Worm (Caenorhabditis elegans) whole organism, mixed stage, embryonic: ENCODE data around the gene Y71H2AM.29.

Source experiments
- M03D4.4 ChIP-seq: sonication (generic microtip); optimal IDR thresholded peaks from 2 replicates; lab custom pipeline; 2017; ENCODE audit warnings: mild to moderate bottlenecking, missing genetic modification characterization, missing compliant biosample characterization
- bed-3 ChIP-seq: fragments of 200-800 bp; sonication (Bioruptor generic); optimal IDR thresholded peaks from 3 replicates; lab custom pipeline; 2018; ENCODE audit warnings: mild to moderate bottlenecking, missing genetic modification characterization, moderate library complexity, missing compliant biosample characterization
- blmp-1 ChIP-seq: fragments of 150-350 bp; optimal IDR thresholded peaks from 2 replicates; lab custom pipeline; 2014; ENCODE audit warnings: missing biosample characterization, missing genetic modification characterization
- ceh-39 ChIP-seq: fragments of 150-350 bp; optimal IDR thresholded peaks from 2 replicates; lab custom pipeline; 2014; ENCODE audit warnings: missing biosample characterization, missing genetic modification characterization
- ceh-43 ChIP-seq: fragments of 200-800 bp; sonication (Bioruptor generic); optimal IDR thresholded peaks from 2 replicates; lab custom pipeline; 2018; ENCODE audit warnings: mild to moderate bottlenecking, missing genetic modification characterization, moderate library complexity, missing compliant biosample characterization
- ces-1 ChIP-seq: fragments of 150-350 bp; optimal IDR thresholded peaks from 2 replicates; lab custom pipeline; 2014; ENCODE audit warnings: missing biosample characterization, missing genetic modification reagents, missing genetic modification characterization
- cnd-1 ChIP-seq: fragments of 200-800 bp; sonication (Bioruptor generic); optimal IDR thresholded peaks from 2 replicates; lab custom pipeline; 2018; ENCODE audit warnings: mild to moderate bottlenecking, missing genetic modification characterization, missing compliant biosample characterization
- drap-1 ChIP-seq: fragments of 200-800 bp; sonication (Bioruptor generic); optimal IDR thresholded peaks from 3 replicates; lab custom pipeline; 2018; ENCODE audit warnings: mild to moderate bottlenecking, missing genetic modification characterization, missing compliant biosample characterization
- elt-1 ChIP-seq: sonication (generic microtip); optimal IDR thresholded peaks from 2 replicates; lab custom pipeline; 2017; ENCODE audit warnings: missing genetic modification characterization, mild to moderate bottlenecking, missing compliant biosample characterization, antibody characterized with exemption, moderate library complexity, borderline replicate concordance; ENCODE audit not compliant: insufficient read depth
- elt-3 ChIP-seq: fragments of 150-350 bp; optimal IDR thresholded peaks from 2 replicates; lab custom pipeline; 2014; ENCODE audit warnings: missing biosample characterization, missing genetic modification characterization
- flh-1 ChIP-seq: fragments of 200-800 bp; sonication (Bioruptor generic); optimal IDR thresholded peaks from 2 replicates; lab custom pipeline; 2018; ENCODE audit warnings: mild to moderate bottlenecking, missing genetic modification characterization, moderate library complexity, missing compliant biosample characterization
- ham-2 ChIP-seq: fragments of 200-800 bp; sonication (Bioruptor generic); optimal IDR thresholded peaks from 2 replicates; lab custom pipeline; 2018; ENCODE audit warnings: mild to moderate bottlenecking, missing genetic modification characterization, missing compliant biosample characterization
- hlh-1 ChIP-seq: fragments of 150-350 bp; optimal IDR thresholded peaks from 2 replicates; lab custom pipeline; 2014; ENCODE audit warnings: missing biosample characterization, missing genetic modification reagents, missing genetic modification characterization
- lin-13 ChIP-seq: fragments of 150-350 bp; optimal IDR thresholded peaks from 2 replicates; lab custom pipeline; 2014; ENCODE audit warnings: missing biosample characterization, missing genetic modification characterization
- lsy-2 ChIP-seq: fragments of 150-350 bp; optimal IDR thresholded peaks from 2 replicates; lab custom pipeline; 2014; ENCODE audit warnings: missing biosample characterization, missing genetic modification characterization
- mep-1 ChIP-seq: fragments of 150-350 bp; optimal IDR thresholded peaks from 2 replicates; lab custom pipeline; 2017; ENCODE audit warnings: missing biosample characterization, missing genetic modification reagents, missing genetic modification characterization, inconsistent platforms
- mls-2 ChIP-seq: sonication (generic microtip); optimal IDR thresholded peaks from 2 replicates; lab custom pipeline; 2016; ENCODE audit warnings: mild to moderate bottlenecking, missing genetic modification characterization, moderate library complexity, missing compliant biosample characterization
- nhr-12 ChIP-seq: fragments of 150-350 bp; optimal IDR thresholded peaks from 2 replicates; lab custom pipeline; 2014; ENCODE audit warnings: missing biosample characterization, missing genetic modification characterization
- nhr-2 ChIP-seq: fragments of 150-350 bp; optimal IDR thresholded peaks from 2 replicates; lab custom pipeline; 2014; ENCODE audit warnings: missing biosample characterization, missing genetic modification characterization
- nhr-237 ChIP-seq: fragments of 150-350 bp; optimal IDR thresholded peaks from 2 replicates; lab custom pipeline; 2014; ENCODE audit warnings: missing biosample characterization, missing genetic modification characterization
- nhr-28 ChIP-seq: fragments of 150-350 bp; optimal IDR thresholded peaks from 2 replicates; lab custom pipeline; 2014; ENCODE audit warnings: missing biosample characterization, missing genetic modification characterization
- pha-4 ChIP-seq: fragments of 150-350 bp; optimal IDR thresholded peaks from 2 replicates; lab custom pipeline; 2018; ENCODE audit warnings: missing biosample characterization, missing genetic modification reagents, missing genetic modification characterization
- snpc-4 ChIP-seq: fragments of 150-350 bp; optimal IDR thresholded peaks from 2 replicates; lab custom pipeline; 2014; ENCODE audit warnings: missing biosample characterization, missing genetic modification characterization
- sptf-1 ChIP-seq: sonication (generic microtip); optimal IDR thresholded peaks from 2 replicates; lab custom pipeline; 2017; ENCODE audit warnings: mild to moderate bottlenecking, missing genetic modification characterization, moderate library complexity, missing compliant biosample characterization
- tbx-8 ChIP-seq: fragments of 200-800 bp; sonication (Bioruptor generic); optimal IDR thresholded peaks from 2 replicates; lab custom pipeline; 2018; ENCODE audit warnings: mild to moderate bottlenecking, missing genetic modification characterization, moderate library complexity, missing compliant biosample characterization
- unc-120 ChIP-seq: sonication (generic microtip); optimal IDR thresholded peaks from 2 replicates; lab custom pipeline; 2017; ENCODE audit warnings: missing genetic modification characterization, missing compliant biosample characterization; ENCODE audit not compliant: poor library complexity, severe bottlenecking
- unc-39 ChIP-seq: fragments of 150-350 bp; optimal IDR thresholded peaks from 2 replicates; lab custom pipeline; 2014; ENCODE audit warnings: missing biosample characterization, missing genetic modification characterization
- unc-62 ChIP-seq: fragments of 150-350 bp; optimal IDR thresholded peaks from 2 replicates; lab custom pipeline; 2014; ENCODE audit warnings: missing biosample characterization, missing genetic modification reagents, missing genetic modification characterization
- zip-8 ChIP-seq: fragments of 150-350 bp; optimal IDR thresholded peaks from 2 replicates; lab custom pipeline; 2014; ENCODE audit warnings: missing biosample characterization, missing genetic modification characterization
- ztf-11 ChIP-seq: fragments of 150-350 bp; optimal IDR thresholded peaks from 2 replicates; lab custom pipeline; 2014; ENCODE audit warnings: missing biosample characterization, missing genetic modification characterization

The Y71H2AM.29 gene

DNA sequence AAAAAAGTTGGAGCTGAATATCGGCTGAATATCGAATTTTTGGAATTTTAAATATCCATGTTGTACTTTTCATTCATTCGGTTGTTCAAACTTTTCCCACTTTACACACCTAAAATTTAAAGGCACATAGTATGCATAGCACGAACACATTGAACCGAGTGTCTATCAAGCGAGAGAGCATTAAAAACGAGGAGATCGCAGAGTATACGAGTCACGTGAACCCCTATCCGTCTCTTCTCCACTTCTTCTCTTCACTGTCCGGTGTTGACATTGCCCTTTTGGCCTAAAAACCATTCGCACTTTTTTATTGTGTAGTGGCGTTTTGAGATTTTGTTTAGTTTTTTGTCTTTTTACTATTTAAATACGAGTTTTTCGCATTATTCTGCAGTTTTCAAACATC, 28.1 kb upstream of the Y71H2AM.29 start:
- TF ChIP-seq unc-62 (GFP tag; lab: Kevin White, UChicago) (peak; percentile 17), unc-120 (tag; lab: Kevin White, UChicago) (no peak), cnd-1 (no peak), ham-2 (GFP tag; lab: Kevin White, UChicago) (no peak), bed-3 (GFP tag; lab: Kevin White, UChicago) (no peak), lin-13 (tag; lab: Kevin White, UChicago) (no peak), flh-1 (GFP tag; lab: Kevin White, UChicago) (no peak), zip-8 (no peak), ces-1 (GFP tag; lab: Kevin White, UChicago) (no peak), snpc-4 (tag; lab: Kevin White, UChicago) (no peak), elt-1 (no peak), unc-39 (tag; lab: Kevin White, UChicago) (no peak), nhr-28 (tag; lab: Kevin White, UChicago) (no peak), pha-4 (tag; lab: Kevin White, UChicago) (peak; percentile 34), nhr-2 (tag; lab: Kevin White, UChicago) (peak; percentile 49), ceh-39 (tag; lab: Kevin White, UChicago) (no peak), ceh-43 (no peak), lsy-2 (tag; lab: Kevin White, UChicago) (no peak), elt-3 (tag; lab: Kevin White, UChicago) (no peak)

ce11 chrIII:2805084-2805483, 27.5 kb upstream of the Y71H2AM.29 start, which contains the start of gene Y71H2AM.3:
Y71H2AM.3 (plus strand) TSS chrIII:2805430.
- TF ChIP-seq mep-1 (no peak), bed-3 (GFP tag; lab: Kevin White, UChicago) (no peak), ces-1 (GFP tag; lab: Kevin White, UChicago) (peak; percentile 66), lin-13 (tag; lab: Kevin White, UChicago) (no peak), lsy-2 (tag; lab: Kevin White, UChicago) (peak; percentile 1), nhr-237 (tag; lab: Kevin White, UChicago) (peak; percentile 35)

- TF ChIP-seq sptf-1 (tag; lab: Kevin White, UChicago) (no peak), ztf-11 (tag; lab: Kevin White, UChicago) (no peak), nhr-237 (tag; lab: Kevin White, UChicago) (no peak), unc-39 (tag; lab: Kevin White, UChicago) (no peak), nhr-2 (tag; lab: Kevin White, UChicago) (no peak), lsy-2 (tag; lab: Kevin White, UChicago) (no peak), flh-1 (GFP tag; lab: Kevin White, UChicago) (no peak), hlh-1 (tag; lab: Kevin White, UChicago) (no peak), ham-2 (GFP tag; lab: Kevin White, UChicago) (no peak), zip-8 (no peak), bed-3 (GFP tag; lab: Kevin White, UChicago) (no peak), blmp-1 (tag; lab: Kevin White, UChicago) (no peak), snpc-4 (tag; lab: Kevin White, UChicago) (no peak), nhr-28 (tag; lab: Kevin White, UChicago) (no peak)
Measured at ce11 chrIII:2811410-2811809, 21.2 kb upstream of the Y71H2AM.29 start.

ce11 chrIII:2814919-2815554, 17.5 kb upstream of the Y71H2AM.29 start, which contains the start of gene tufm-1:
tufm-1 (minus strand) TSS chrIII:2814969.
- TF ChIP-seq nhr-237 (tag; lab: Kevin White, UChicago) (peak; percentile 47), elt-3 (tag; lab: Kevin White, UChicago) (no peak), lsy-2 (tag; lab: Kevin White, UChicago) (peak; percentile 94), ces-1 (GFP tag; lab: Kevin White, UChicago) (peak; percentile 84), lin-13 (tag; lab: Kevin White, UChicago) (peak; percentile 64), nhr-12 (tag; lab: Kevin White, UChicago) (no peak), flh-1 (GFP tag; lab: Kevin White, UChicago) (no peak), mep-1 (peak; percentile 64)

- no peak for TF ChIP-seq hlh-1 (tag; lab: Kevin White, UChicago)
- no peak for TF ChIP-seq tbx-8 (GFP tag; lab: Kevin White, UChicago)
- no peak for TF ChIP-seq zip-8
- TF ChIP-seq lsy-2 (tag; lab: Kevin White, UChicago) = no peak
- no peak for TF ChIP-seq M03D4.4
- no peak for TF ChIP-seq nhr-237 (tag; lab: Kevin White, UChicago)
- no peak for TF ChIP-seq drap-1 (GFP tag; lab: Kevin White, UChicago)
- no peak for TF ChIP-seq nhr-12 (tag; lab: Kevin White, UChicago)
- no peak for TF ChIP-seq cnd-1
- TF ChIP-seq mls-2 = no peak
- no peak for TF ChIP-seq pha-4 (tag; lab: Kevin White, UChicago)
- TF ChIP-seq unc-62 (GFP tag; lab: Kevin White, UChicago) = no peak
Measured at ce11 chrIII:2816205-2816923, 16.2 kb upstream of the Y71H2AM.29 start.
